Worm (Caenorhabditis elegans) whole organism, late embryonic: ENCODE measurements around the gene fbxa-71.

ENCODE experiments used
- C38D4.7 ChIP-seq: fragments of 200-800 bp; sonication (Bioruptor generic); optimal IDR thresholded peaks from 2 replicates; lab custom pipeline; 2018; ENCODE audit warnings: mild to moderate bottlenecking, missing genetic modification characterization, moderate library complexity, missing compliant biosample characterization
- ceh-30 ChIP-seq: fragments of 150-350 bp; optimal IDR thresholded peaks from 2 replicates; lab custom pipeline; 2014; ENCODE audit warnings: missing biosample characterization, missing genetic modification characterization
- che-1 ChIP-seq: sonication (generic microtip); optimal IDR thresholded peaks from 2 replicates; lab custom pipeline; 2016; ENCODE audit warnings: mild to moderate bottlenecking, missing genetic modification characterization, missing compliant biosample characterization
- pag-3 ChIP-seq: sonication (generic microtip); optimal IDR thresholded peaks from 2 replicates; lab custom pipeline; 2016; ENCODE audit warnings: missing compliant biosample characterization, missing genetic modification characterization, borderline replicate concordance
- pax-1 ChIP-seq: fragments of 150-350 bp; optimal IDR thresholded peaks from 2 replicates; lab custom pipeline; 2014; ENCODE audit warnings: missing biosample characterization, missing genetic modification characterization
- ttx-3 ChIP-seq: sonication (generic microtip); optimal IDR thresholded peaks from 2 replicates; lab custom pipeline; 2016; ENCODE audit warnings: missing genetic modification reagents, missing genetic modification characterization, missing compliant biosample characterization
- unc-86 ChIP-seq: sonication (generic microtip); optimal IDR thresholded peaks from 2 replicates; lab custom pipeline; 2016; ENCODE audit warnings: missing genetic modification characterization, missing compliant biosample characterization

DNA sequence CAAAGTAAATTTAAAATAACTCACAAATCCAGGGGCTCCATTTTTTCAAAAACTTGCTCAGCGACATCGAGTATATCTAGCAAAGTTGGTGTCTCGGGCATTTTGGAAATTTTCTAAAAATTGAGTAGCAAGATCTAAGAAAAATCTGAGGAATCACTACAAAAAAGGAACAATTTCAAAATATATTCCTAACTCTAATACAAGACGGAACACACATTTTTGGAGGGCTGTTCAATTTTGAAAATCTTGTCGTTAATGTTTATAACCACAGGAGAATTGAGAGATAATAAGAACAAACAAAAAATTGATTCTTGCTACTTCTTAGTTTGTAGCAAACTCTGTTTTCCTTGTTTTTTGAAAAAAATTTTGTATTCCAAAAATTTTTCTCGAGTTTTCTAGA lies 23.3 kb upstream of the fbxa-71 start, which contains the start of gene fbxa-47:
- TF ChIP-seq pag-3: no peak
- no peak for TF ChIP-seq che-1
- TF ChIP-seq unc-86: no peak
- TF ChIP-seq ttx-3 (tag; lab: Kevin White, UChicago): no peak
- TF ChIP-seq C38D4.7 (GFP tag; lab: Kevin White, UChicago): no peak
- TF ChIP-seq pax-1 (tag; lab: Kevin White, UChicago): no peak
- TF ChIP-seq ceh-30 (tag; lab: Kevin White, UChicago): no peak
